Fruit fly (Drosophila melanogaster) whole organism, embryonic: ENCODE data around the gene CCDC53.

Experiments
- Asciz ChIP-seq: fragments of 200-800 bp; sonication (Bioruptor generic); optimal IDR thresholded peaks from 2 replicates; lab custom pipeline; 2017; ENCODE audit warnings: missing biosample characterization, mild to moderate bottlenecking, missing genetic modification characterization, missing genetic modification reagents
- B-H1 ChIP-seq: fragments of 200-800 bp; sonication (Bioruptor generic); IDR thresholded peaks from 3 replicates; pipeline ENCODE4 v1.3.6; 2022; ENCODE audit warnings: missing biosample characterization, missing genetic modification characterization
- Blimp-1 ChIP-seq: fragments of 200-800 bp; sonication (Bioruptor generic); optimal IDR thresholded peaks from 3 replicates; lab custom pipeline; 2018; ENCODE audit warnings: missing biosample characterization, missing genetic modification characterization, mild to moderate bottlenecking, moderate library complexity, missing genetic modification reagents
- CG10267 ChIP-seq: fragments of 200-800 bp; sonication (Bioruptor generic); optimal IDR thresholded peaks from 2 replicates; lab custom pipeline; 2018; ENCODE audit warnings: missing biosample characterization, mild to moderate bottlenecking, missing genetic modification characterization, moderate library complexity
- CG11504 ChIP-seq: fragments of 200-800 bp; sonication (Bioruptor generic); optimal IDR thresholded peaks from 3 replicates; lab custom pipeline; 2019; ENCODE audit warnings: missing biosample characterization, mild to moderate bottlenecking, missing genetic modification characterization, moderate library complexity
- CG11696 ChIP-seq: fragments of 200-800 bp; sonication (Bioruptor generic); IDR thresholded peaks from 2 replicates; pipeline ENCODE4 v1.3.6; 2022; ENCODE audit warnings: missing biosample characterization, missing genetic modification characterization
- CG14710 ChIP-seq: fragments of 200-800 bp; sonication (Bioruptor generic); optimal IDR thresholded peaks from 3 replicates; lab custom pipeline; 2019; ENCODE audit warnings: missing biosample characterization, mild to moderate bottlenecking, missing genetic modification characterization, moderate library complexity
- CG15601 ChIP-seq: fragments of 200-800 bp; sonication (Bioruptor generic); optimal IDR thresholded peaks from 3 replicates; lab custom pipeline; 2019; ENCODE audit warnings: missing biosample characterization, mild to moderate bottlenecking, missing genetic modification characterization, moderate library complexity
- CG17361 ChIP-seq: fragments of 200-800 bp; sonication (Bioruptor generic); IDR thresholded peaks from 3 replicates; pipeline ENCODE4 v1.3.6; 2022; ENCODE audit warnings: missing biosample characterization, missing genetic modification characterization
- CG2678 ChIP-seq: fragments of 200-800 bp; sonication (Bioruptor generic); optimal IDR thresholded peaks from 3 replicates; lab custom pipeline; 2019; ENCODE audit warnings: missing biosample characterization, mild to moderate bottlenecking, missing genetic modification characterization, moderate library complexity
- CG2712 ChIP-seq: fragments of 200-800 bp; optimal IDR thresholded peaks from 3 replicates; lab custom pipeline; 2019; ENCODE audit warnings: missing biosample characterization, mild to moderate bottlenecking, missing genetic modification characterization, moderate library complexity
- CG31441 ChIP-seq: fragments of 200-800 bp; sonication (Bioruptor generic); IDR thresholded peaks from 2 replicates; pipeline ENCODE4 v1.3.6; 2022; ENCODE audit warnings: missing biosample characterization, missing genetic modification characterization
- CG42726 ChIP-seq: fragments of 200-800 bp; sonication (Bioruptor generic); IDR thresholded peaks from 2 replicates; pipeline ENCODE4 v1.3.6; 2022; ENCODE audit warnings: missing biosample characterization, missing genetic modification characterization; ENCODE audit not compliant: partially characterized antibody
- CG4707 ChIP-seq: fragments of 200-800 bp; sonication (Bioruptor generic); optimal IDR thresholded peaks from 2 replicates; lab custom pipeline; 2018; ENCODE audit warnings: missing biosample characterization, mild to moderate bottlenecking, missing genetic modification characterization, moderate library complexity
- CG5953 ChIP-seq: fragments of 200-800 bp; sonication (Bioruptor generic); IDR thresholded peaks from 2 replicates; pipeline ENCODE4 v1.3.6; 2022; ENCODE audit warnings: missing biosample characterization, missing genetic modification characterization
- CG6175 ChIP-seq: fragments of 200-800 bp; sonication (Bioruptor generic); IDR thresholded peaks from 3 replicates; pipeline ENCODE4 v1.3.6; 2022; ENCODE audit warnings: missing biosample characterization, missing genetic modification characterization
- CG6689 ChIP-seq: fragments of 200-800 bp; sonication (Bioruptor generic); IDR thresholded peaks from 2 replicates; pipeline ENCODE4 v1.3.6; 2022; ENCODE audit warnings: missing biosample characterization, missing genetic modification characterization
- CG6854 ChIP-seq: fragments of 200-800 bp; sonication (Bioruptor generic); optimal IDR thresholded peaks from 3 replicates; lab custom pipeline; 2017; ENCODE audit warnings: missing biosample characterization, mild to moderate bottlenecking, missing genetic modification characterization
- CG7786 ChIP-seq: fragments of 200-800 bp; sonication (Bioruptor generic); optimal IDR thresholded peaks from 2 replicates; lab custom pipeline; 2016; ENCODE audit warnings: missing biosample characterization, missing genetic modification characterization
- CG8388 ChIP-seq: fragments of 200-800 bp; sonication (Bioruptor generic); optimal IDR thresholded peaks from 2 replicates; lab custom pipeline; 2019; ENCODE audit warnings: missing biosample characterization, mild to moderate bottlenecking, missing genetic modification characterization, moderate library complexity
- CoRest ChIP-seq: fragments of 200-800 bp; sonication (Bioruptor generic); optimal IDR thresholded peaks from 3 replicates; lab custom pipeline; 2018; ENCODE audit warnings: missing biosample characterization, mild to moderate bottlenecking, missing genetic modification characterization, moderate library complexity
- D19B ChIP-seq: fragments of 200-800 bp; sonication (Bioruptor generic); optimal IDR thresholded peaks from 2 replicates; lab custom pipeline; 2017; ENCODE audit warnings: missing biosample characterization, mild to moderate bottlenecking, missing genetic modification characterization
- E2f1 ChIP-seq: fragments of 200-800 bp; sonication (Bioruptor generic); IDR thresholded peaks from 2 replicates; pipeline ENCODE4 v1.3.6; 2022; ENCODE audit warnings: missing biosample characterization, missing genetic modification characterization
- Eip74EF ChIP-seq, 2 experiments: fragments of 200-800 bp in 1 of 2; fragments of >200 bp in 1 of 2; sonication (Bioruptor generic) in 1 of 2; optimal IDR thresholded peaks; 2 replicates each; lab custom pipeline; 2017 to 2019; ENCODE audit warnings: missing biosample characterization in 2 of 2, missing genetic modification characterization in 2 of 2, mild to moderate bottlenecking in 1 of 2, moderate library complexity in 1 of 2
- Sox102F ChIP-seq: fragments of 200-800 bp; sonication (Bioruptor generic); optimal IDR thresholded peaks from 2 replicates; lab custom pipeline; 2018; ENCODE audit warnings: missing biosample characterization, mild to moderate bottlenecking, missing genetic modification characterization, moderate library complexity
- Trl ChIP-seq, 3 experiments: fragments of >200 bp in 2 of 3; fragments of 200-800 bp in 1 of 3; sonication (Bioruptor generic) in 1 of 3; optimal IDR thresholded peaks; 2 replicates in 1 of 3; 3 replicates in 2 of 3; lab custom pipeline; 2016 to 2017; ENCODE audit warnings: missing biosample characterization in 1 of 3, missing genetic modification characterization in 1 of 3
- Xrp1 ChIP-seq: fragments of 200-800 bp; sonication (Bioruptor generic); IDR thresholded peaks from 2 replicates; pipeline ENCODE4 v1.3.6; 2022; ENCODE audit warnings: missing biosample characterization, missing genetic modification characterization
- ab ChIP-seq: fragments of 200-800 bp; sonication (Bioruptor generic); optimal IDR thresholded peaks from 2 replicates; lab custom pipeline; 2016; ENCODE audit warnings: missing biosample characterization, missing genetic modification characterization
- bcd ChIP-seq: fragments of 200-800 bp; sonication (Bioruptor generic); optimal IDR thresholded peaks from 2 replicates; lab custom pipeline; 2017; ENCODE audit warnings: missing biosample characterization, mild to moderate bottlenecking, missing genetic modification characterization
- br ChIP-seq: fragments of >200 bp; optimal IDR thresholded peaks from 2 replicates; lab custom pipeline; 2017
- bsh ChIP-seq, 2 experiments: fragments of 200-800 bp; sonication (Bioruptor generic); optimal IDR thresholded peaks; 2 replicates each; lab custom pipeline; 2017 to 2018; ENCODE audit warnings: mild to moderate bottlenecking in 2 of 2, missing biosample characterization in 2 of 2, missing genetic modification characterization in 2 of 2, moderate library complexity in 1 of 2
- chinmo ChIP-seq: fragments of 200-800 bp; sonication (Bioruptor generic); IDR thresholded peaks from 4 replicates; pipeline ENCODE4 v1.3.6; 2022; ENCODE audit warnings: missing biosample characterization, missing genetic modification characterization; ENCODE audit not compliant: partially characterized antibody
- dmrt99B ChIP-seq: fragments of 200-800 bp; sonication (Bioruptor generic); optimal IDR thresholded peaks from 2 replicates; lab custom pipeline; 2018; ENCODE audit warnings: missing biosample characterization, mild to moderate bottlenecking, missing genetic modification characterization, moderate library complexity
- dysf ChIP-seq: fragments of 200-800 bp; sonication (Bioruptor generic); IDR thresholded peaks from 3 replicates; pipeline ENCODE4 v1.3.6; 2022; ENCODE audit warnings: missing biosample characterization, missing genetic modification characterization
- grau ChIP-seq: fragments of 200-800 bp; optimal IDR thresholded peaks from 3 replicates; lab custom pipeline; 2019; ENCODE audit warnings: missing biosample characterization, mild to moderate bottlenecking, missing genetic modification characterization, moderate library complexity
- grn ChIP-seq: fragments of 200-800 bp; sonication (Bioruptor generic); optimal IDR thresholded peaks from 3 replicates; lab custom pipeline; 2017; ENCODE audit warnings: missing biosample characterization, missing genetic modification characterization
- hkb ChIP-seq, 2 experiments: fragments of 200-800 bp in 1 of 2; fragments of >200 bp in 1 of 2; sonication (Bioruptor generic) in 1 of 2; IDR thresholded peaks in 1 of 2; optimal IDR thresholded peaks in 1 of 2; 2 replicates each; pipeline versions ENCODE4 v1.3.6 to Lab custom; 2017 to 2022; ENCODE audit warnings: missing biosample characterization in 1 of 2, missing genetic modification characterization in 1 of 2
- pb ChIP-seq: fragments of 200-800 bp; sonication (Bioruptor generic); optimal IDR thresholded peaks from 3 replicates; lab custom pipeline; 2016; ENCODE audit warnings: missing biosample characterization, missing genetic modification characterization
- prd ChIP-seq, 3 experiments: fragments of >200 bp in 2 of 3; fragments of 200-800 bp in 1 of 3; sonication (Bioruptor generic) in 1 of 3; optimal IDR thresholded peaks in 2 of 3; IDR thresholded peaks in 1 of 3; 2 replicates in 2 of 3; 3 replicates in 1 of 3; pipeline versions ENCODE4 v1.3.6 to Lab custom; 2017 to 2022; ENCODE audit warnings: missing biosample characterization in 1 of 3, missing genetic modification characterization in 1 of 3
- psq ChIP-seq: fragments of 200-800 bp; sonication (Bioruptor generic); optimal IDR thresholded peaks from 2 replicates; lab custom pipeline; 2017; ENCODE audit warnings: missing biosample characterization, missing genetic modification characterization
- pzg ChIP-seq: fragments of 200-800 bp; sonication (Bioruptor generic); optimal IDR thresholded peaks from 3 replicates; lab custom pipeline; 2018; ENCODE audit warnings: missing biosample characterization, mild to moderate bottlenecking, missing genetic modification characterization, moderate library complexity
- ranshi ChIP-seq: fragments of 200-800 bp; sonication (Bioruptor generic); IDR thresholded peaks from 2 replicates; pipeline ENCODE4 v1.3.6; 2022; ENCODE audit warnings: missing biosample characterization, missing genetic modification characterization
- sna ChIP-seq: fragments of 200-800 bp; sonication (Bioruptor generic); IDR thresholded peaks from 2 replicates; pipeline ENCODE4 v1.3.6; 2022; ENCODE audit warnings: missing biosample characterization, missing genetic modification characterization; ENCODE audit not compliant: partially characterized antibody
- stc ChIP-seq: fragments of 200-800 bp; sonication (Bioruptor generic); IDR thresholded peaks from 2 replicates; pipeline ENCODE4 v1.3.6; 2022; ENCODE audit warnings: missing biosample characterization, missing genetic modification characterization
- trh ChIP-seq: fragments of 200-800 bp; sonication (Bioruptor generic); optimal IDR thresholded peaks from 2 replicates; lab custom pipeline; 2016; ENCODE audit warnings: missing biosample characterization, missing genetic modification characterization
- tx ChIP-seq: fragments of 200-800 bp; sonication (Bioruptor generic); optimal IDR thresholded peaks from 2 replicates; lab custom pipeline; 2016; ENCODE audit warnings: missing biosample characterization, missing genetic modification characterization
- vvl ChIP-seq: fragments of 200-800 bp; sonication (Bioruptor generic); IDR thresholded peaks from 2 replicates; pipeline ENCODE4 v1.3.6; 2022; ENCODE audit warnings: missing biosample characterization, missing genetic modification characterization

Gene CCDC53

DNA sequence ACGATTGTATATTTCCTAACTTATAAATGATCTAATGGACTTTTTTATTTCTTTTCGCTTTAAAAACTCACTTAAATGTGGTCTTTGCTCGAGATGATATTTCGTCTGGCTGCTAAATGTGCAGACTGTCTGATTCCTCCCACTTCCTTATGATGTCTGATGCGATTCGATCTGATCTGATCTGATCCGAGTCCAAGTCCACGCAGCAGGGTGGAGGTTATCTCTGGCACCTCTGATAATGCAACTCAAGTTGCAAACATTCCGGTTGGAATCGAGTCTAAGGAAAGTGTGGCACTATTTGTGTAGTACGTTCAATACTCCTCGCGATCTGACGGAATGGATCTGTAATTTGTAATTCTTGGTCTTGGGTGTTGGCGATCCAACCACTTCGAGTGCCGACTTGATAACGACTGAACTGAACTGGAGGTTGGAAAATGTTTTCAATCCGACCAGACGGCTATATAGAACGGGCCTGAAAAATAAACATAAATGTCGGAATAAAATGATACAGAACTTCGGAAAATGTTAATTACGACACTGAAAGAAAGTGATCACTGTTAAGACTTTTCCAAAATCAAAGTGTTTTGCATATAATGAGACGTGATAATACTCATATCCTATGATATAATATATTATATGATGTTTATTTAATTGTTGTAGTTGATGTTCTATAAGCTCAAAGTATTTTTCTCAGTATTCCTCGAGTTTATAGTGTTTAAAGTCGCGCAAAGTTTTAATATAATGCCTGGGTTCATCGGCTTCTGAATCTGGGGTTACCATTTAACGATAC lies 43.4 kb upstream of the CCDC53 start (continued):
- TF ChIP-seq CG5953 (GFP tag; lab: Robert Waterston, UW) (no peak), br (lab: Kevin White, UChicago) (no peak), tx (GFP tag; lab: Kevin White, UChicago) (no peak), Asciz (GFP tag; lab: Kevin White, UChicago) (peak; percentile 36), psq (GFP tag; lab: Kevin White, UChicago) (no peak), CG7786 (GFP tag; lab: Kevin White, UChicago) (no peak), CG14710 (tag; lab: Kevin White, UChicago) (peak; percentile 35), Blimp-1 (GFP tag; lab: Kevin White, UChicago) (peak; percentile 44), grau (tag; lab: Kevin White, UChicago) (peak; percentile 31), CG42726 (no peak), CG11696 (no peak), pb (no peak), CG31441 (GFP tag; lab: Robert Waterston, UW) (peak; percentile 55), CoRest (tag; lab: Kevin White, UChicago) (no peak), Trl (optimal IDR thresholded peaks at IDR 0.05; lab: Kevin White, UChicago) (no peak), Trl (GFP tag; optimal IDR thresholded peaks at IDR 0.05; lab: Kevin White, UChicago) (no peak), grn (GFP tag; lab: Kevin White, UChicago) (peak; percentile 53), D19B (GFP tag; lab: Kevin White, UChicago) (no peak), Sox102F (GFP tag; lab: Kevin White, UChicago) (peak; percentile 60), ab (GFP tag; lab: Kevin White, UChicago) (no peak), Eip74EF (GFP tag; optimal IDR thresholded peaks at IDR 0.05; lab: Kevin White, UChicago) (no peak), CG6175 (GFP tag; lab: Robert Waterston, UW) (no peak), CG2712 (peak; percentile 59), dmrt99B (tag; lab: Kevin White, UChicago) (peak; percentile 60), dysf (GFP tag; lab: Robert Waterston, UW) (no peak), trh (GFP tag; lab: Kevin White, UChicago) (no peak), bsh (GFP tag; optimal IDR thresholded peaks at IDR 0.05; lab: Kevin White, UChicago) (peak in 1 of 2 experiments; percentile 27), CG10267 (tag; lab: Kevin White, UChicago) (peak; percentile 35), stc (GFP tag; lab: Robert Waterston, UW) (0 out of 2 replicates have a peak, but pooled peaks have one; percentile 33), CG8388 (GFP tag; lab: Kevin White, UChicago) (no peak), pzg (no peak), CG6854 (GFP tag; lab: Kevin White, UChicago) (no peak), CG4707 (no peak), B-H1 (no peak), Xrp1 (peak; percentile 59; the same call in 1 of the 2 replicates), CG17361 (peak; percentile 60; the same call in 2 of the 3 replicates), E2f1 (GFP tag; lab: Robert Waterston, UW) (0 out of 2 replicates have a peak, but pooled peaks have one; percentile 10), ranshi (GFP tag; lab: Robert Waterston, UW) (0 out of 2 replicates have a peak, but pooled peaks have one; percentile 14), CG15601 (tag; lab: Kevin White, UChicago) (peak; percentile 5), CG2678 (tag; lab: Kevin White, UChicago) (peak; percentile 47), sna (no peak), vvl (GFP tag; lab: Robert Waterston, UW) (no peak), prd (optimal IDR thresholded peaks at IDR 0.05; lab: Kevin White, UChicago) (no peak), prd (GFP tag; IDR thresholded peaks at IDR 0.05; lab: Robert Waterston, UW) (peak; percentile 45; the same call in 1 of the 3 replicates), CG6689 (GFP tag; lab: Robert Waterston, UW) (0 out of 2 replicates have a peak, but pooled peaks have one; percentile 24), CG11504 (tag; lab: Kevin White, UChicago) (peak; percentile 59), bcd (GFP tag; lab: Kevin White, UChicago) (no peak), hkb (optimal IDR thresholded peaks at IDR 0.05; lab: Kevin White, UChicago) (no peak), hkb (GFP tag; IDR thresholded peaks at IDR 0.05; lab: Robert Waterston, UW) (0 out of 2 replicates have a peak, but pooled peaks have one; percentile 39), chinmo (GFP tag; lab: Robert Waterston, UW) (no peak)
